Worm (Caenorhabditis elegans): Measurements from ENCODE around the gene D2096.6.

Gene D2096.6

DNA sequence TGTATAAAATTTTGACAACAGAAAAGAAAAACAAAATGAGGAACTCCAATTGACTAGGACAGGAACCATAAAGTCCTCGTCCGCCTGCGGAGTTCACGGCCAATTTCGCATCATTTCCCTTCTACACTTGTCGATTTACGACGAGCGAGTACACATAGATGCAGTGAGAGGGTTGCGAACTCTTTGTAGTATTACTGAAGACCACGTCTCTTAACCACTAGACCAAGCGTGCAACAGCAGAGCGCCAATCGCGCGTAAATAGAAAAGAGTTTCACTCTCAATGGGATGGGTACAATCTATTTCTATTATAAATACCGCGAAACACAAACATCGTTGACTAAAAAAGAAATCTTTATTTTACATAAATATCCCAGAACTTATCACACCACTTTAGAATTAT lies 6.3 kb upstream of the D2096.6 start (continued):
- TF ChIP-seq ZK546.5 (tag; optimal IDR thresholded peaks at IDR 0.05) (no peak), vab-7 (GFP tag; IDR thresholded peaks at IDR 0.05) (peak; percentile 74), Y105C5A.15 (GFP tag; IDR thresholded peaks at IDR 0.05) (peak; percentile 83), lin-29 (GFP tag; IDR thresholded peaks at IDR 0.05) (no peak), nhr-102 (tag; optimal IDR thresholded peaks at IDR 0.05) (peak; percentile 61), F44E2.7 (GFP tag; IDR thresholded peaks at IDR 0.05) (no peak), lir-3 (tag; optimal IDR thresholded peaks at IDR 0.05) (peak; percentile 29), ceh-44 (GFP tag; IDR thresholded peaks at IDR 0.05) (0 out of 2 replicates have a peak, but pooled peaks have one; percentile 47), nhr-11 (tag; optimal IDR thresholded peaks at IDR 0.05) (peak; percentile 57), set-16 (GFP tag; IDR thresholded peaks at IDR 0.05) (no peak), daf-12 (tag; optimal IDR thresholded peaks at IDR 0.05) (no peak), saeg-2 (GFP tag; IDR thresholded peaks at IDR 0.05) (no peak), zag-1 (tag; optimal IDR thresholded peaks at IDR 0.05) (no peak), unc-62 (GFP tag; optimal IDR thresholded peaks at IDR 0.05 in 1 of 2) (no peak), unc-62 (tag; optimal IDR thresholded peaks at IDR 0.05) (no peak), lin-38 (GFP tag; IDR thresholded peaks at IDR 0.05) (peak; percentile 79), duxl-1 (tag; optimal IDR thresholded peaks at IDR 0.05; ENCODE audit: poor library complexity) (peak; percentile 65), hmg-1.1 (GFP tag; IDR thresholded peaks at IDR 0.05) (peak; percentile 88), R02D3.7 (tag; optimal IDR thresholded peaks at IDR 0.05) (peak; percentile 77), php-3 (GFP tag; IDR thresholded peaks at IDR 0.05) (0 out of 2 replicates have a peak, but pooled peaks have one; percentile 54), ceh-20 (GFP tag; IDR thresholded peaks at IDR 0.05) (peak; percentile 57; the same call in 1 of the 2 replicates), nhr-111 (GFP tag; optimal IDR thresholded peaks at IDR 0.05) (no peak), ceh-32 (tag; optimal IDR thresholded peaks at IDR 0.05; ENCODE audit: poor library complexity) (no peak), Y48G9A.11 (GFP tag; IDR thresholded peaks at IDR 0.05) (peak; percentile 68), mes-2 (tag; optimal IDR thresholded peaks at IDR 0.05; ENCODE audit: poor library complexity, severe bottlenecking) (peak; percentile 89), nhr-42 (GFP tag; IDR thresholded peaks at IDR 0.05) (peak; percentile 76), lsy-2 (tag; optimal IDR thresholded peaks at IDR 0.05) (peak in 1 of 2 experiments; percentile 4), daf-8 (GFP tag; IDR thresholded peaks at IDR 0.05) (no peak), ceh-28 (tag; optimal IDR thresholded peaks at IDR 0.05) (no peak), nhr-28 (tag; optimal IDR thresholded peaks at IDR 0.05) (peak; percentile 65), F37D6.2 (tag; optimal IDR thresholded peaks at IDR 0.05) (peak; percentile 45), nhr-6 (tag; optimal IDR thresholded peaks at IDR 0.05) (peak; percentile 14), mxl-2 (GFP tag; conservative IDR thresholded peaks at IDR 0.05) (no peak), rbr-2 (tag; optimal IDR thresholded peaks at IDR 0.05) (peak; percentile 79), ztf-7 (tag; optimal IDR thresholded peaks at IDR 0.05) (peak; percentile 57), dmd-8 (GFP tag; IDR thresholded peaks at IDR 0.05) (peak; percentile 67; the same call in 1 of the 2 replicates), daf-19 (GFP tag; conservative IDR thresholded peaks at IDR 0.05) (peak; percentile 88), nhr-77 (tag; optimal IDR thresholded peaks at IDR 0.05) (peak; percentile 48), mdl-1 (tag; optimal IDR thresholded peaks at IDR 0.05) (peak in 1 of 2 experiments; percentile 53), madf-5 (GFP tag; IDR thresholded peaks at IDR 0.05) (peak; percentile 78 to 86; a peak in 3 of 4 replicates), Y5F2A.4 (GFP tag; optimal IDR thresholded peaks at IDR 0.05) (peak; percentile 62), unc-130 (GFP tag; optimal IDR thresholded peaks at IDR 0.05) (peak; percentile 71), hlh-11 (tag; optimal IDR thresholded peaks at IDR 0.05) (peak; percentile 67), ZK337.2 (GFP tag; IDR thresholded peaks at IDR 0.05) (peak; percentile 41; the same call in 1 of the 2 replicates), Y75B8A.6 (GFP tag; IDR thresholded peaks at IDR 0.05) (0 out of 2 replicates have a peak, but pooled peaks have one; percentile 73), aha-1 (tag) (peak; percentile 96), zfp-2 (tag; optimal IDR thresholded peaks at IDR 0.05) (peak; percentile 21), F26F4.8 (GFP tag; conservative IDR thresholded peaks at IDR 0.05) (peak; percentile 60; the same call in 1 of the 2 replicates), F49E8.2 (tag; optimal IDR thresholded peaks at IDR 0.05; ENCODE audit: borderline replicate concordance) (peak; percentile 53), ceh-82 (tag; optimal IDR thresholded peaks at IDR 0.05) (no peak), ceh-62 (tag; optimal IDR thresholded peaks at IDR 0.05) (no peak), ztf-11 (tag; optimal IDR thresholded peaks at IDR 0.05) (no peak)

Measured in whole organism, L4 larva.